Worm (Caenorhabditis elegans) whole organism, midembryonic: ENCODE measurements around the gene R07B7.10.

Experiments
- T22C8.4 ChIP-seq: fragments of 200-800 bp; sonication (Bioruptor generic); IDR thresholded peaks from 2 replicates; pipeline ENCODE4 v1.3.6; 2022; ENCODE audit warnings: missing genetic modification characterization, missing compliant biosample characterization
- flt-1 ChIP-seq: fragments of 200-800 bp; sonication (Bioruptor generic); IDR thresholded peaks from 2 replicates; pipeline ENCODE4 v1.3.6; 2022; ENCODE audit warnings: missing genetic modification characterization, missing compliant biosample characterization
- klf-2 ChIP-seq: fragments of 200-800 bp; sonication (Bioruptor generic); conservative IDR thresholded peaks from 2 replicates; pipeline ENCODE4 v1.3.6; 2022; ENCODE audit warnings: missing genetic modification reagents, missing genetic modification characterization, missing compliant biosample characterization
- med-1 ChIP-seq: sonication (generic microtip); optimal IDR thresholded peaks from 2 replicates; lab custom pipeline; 2017; ENCODE audit warnings: missing genetic modification characterization, mild to moderate bottlenecking, missing compliant biosample characterization, antibody characterized with exemption, missing genetic modification reagents; ENCODE audit not compliant: insufficient read depth
- ref-1 ChIP-seq: fragments of 200-800 bp; sonication (Bioruptor generic); conservative IDR thresholded peaks from 2 replicates; pipeline ENCODE4 v1.3.6; 2022; ENCODE audit warnings: missing genetic modification reagents, missing genetic modification characterization, missing compliant biosample characterization
- tab-1 ChIP-seq: fragments of 200-800 bp; sonication (Bioruptor generic); IDR thresholded peaks from 2 replicates; pipeline ENCODE4 v1.3.6; 2022; ENCODE audit warnings: missing genetic modification characterization, missing compliant biosample characterization
- ztf-23 ChIP-seq: fragments of 200-800 bp; sonication (Bioruptor generic); IDR thresholded peaks from 2 replicates; pipeline ENCODE4 v1.3.6; 2022; ENCODE audit warnings: missing genetic modification reagents, missing genetic modification characterization, missing compliant biosample characterization
- ztf-29 ChIP-seq: fragments of 200-800 bp; sonication (Bioruptor generic); IDR thresholded peaks from 2 replicates; pipeline ENCODE4 v1.3.6; 2022; ENCODE audit warnings: missing genetic modification reagents, missing genetic modification characterization, missing compliant biosample characterization

DNA sequence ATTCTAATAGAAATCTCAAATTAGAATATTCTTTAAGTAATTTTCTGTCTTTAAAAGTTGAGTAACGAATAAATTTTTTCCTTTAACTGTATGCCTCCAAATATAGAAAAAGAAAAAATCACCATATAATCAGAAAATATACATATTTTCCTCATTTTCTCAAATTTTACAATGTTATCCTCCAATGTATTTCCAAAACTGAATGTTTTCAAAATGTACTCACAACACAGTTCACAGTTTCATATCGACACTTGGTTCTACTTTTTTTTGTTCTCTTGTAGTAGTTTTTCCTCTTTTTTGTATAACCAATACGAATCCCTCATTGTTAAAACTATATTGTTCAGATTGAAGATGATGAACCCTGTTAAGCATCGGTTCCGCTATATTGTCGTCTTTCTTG, 29.4 kb upstream of the R07B7.10 start, which contains the start of gene F10C2.7:
- TF ChIP-seq flt-1 (GFP tag; lab: Robert Waterston, UW) (no peak), tab-1 (GFP tag; lab: Robert Waterston, UW) (no peak), ztf-23 (GFP tag; lab: Robert Waterston, UW) (no peak), ref-1 (no peak), med-1 (no peak), ztf-29 (GFP tag; lab: Robert Waterston, UW) (no peak), T22C8.4 (no peak), klf-2 (no peak)
